Fruit fly (Drosophila melanogaster) whole organism, embryonic: Measurements from ENCODE around the gene mts.

Source experiments
- ATbp ChIP-seq: fragments of 200-800 bp; sonication (Bioruptor generic); optimal IDR thresholded peaks from 2 replicates; lab custom pipeline; 2017; ENCODE audit warnings: missing biosample characterization, mild to moderate bottlenecking, missing genetic modification characterization, missing genetic modification reagents
- Aef1 ChIP-seq: fragments of 200-800 bp; sonication (Bioruptor generic); IDR thresholded peaks from 3 replicates; pipeline ENCODE4 v1.3.6; 2022; ENCODE audit warnings: missing biosample characterization, missing genetic modification characterization
- CG10321 ChIP-seq: fragments of 200-800 bp; sonication (Bioruptor generic); IDR thresholded peaks from 2 replicates; pipeline ENCODE4 v1.3.6; 2022; ENCODE audit warnings: missing biosample characterization, missing genetic modification characterization
- CG11560 ChIP-seq: fragments of 200-800 bp; sonication (Bioruptor generic); IDR thresholded peaks from 3 replicates; pipeline ENCODE4 v1.3.6; 2022; ENCODE audit warnings: missing biosample characterization, missing genetic modification characterization
- CG12391 ChIP-seq: fragments of 200-800 bp; sonication (Bioruptor generic); optimal IDR thresholded peaks from 3 replicates; lab custom pipeline; 2018; ENCODE audit warnings: missing biosample characterization, mild to moderate bottlenecking, missing genetic modification characterization, moderate library complexity
- CG12744 ChIP-seq: fragments of 200-800 bp; sonication (Bioruptor generic); optimal IDR thresholded peaks from 2 replicates; lab custom pipeline; 2016; ENCODE audit warnings: missing biosample characterization, missing genetic modification characterization
- CG13123 ChIP-seq: fragments of 200-800 bp; sonication (Bioruptor generic); optimal IDR thresholded peaks from 2 replicates; lab custom pipeline; 2016; ENCODE audit warnings: missing biosample characterization, missing genetic modification characterization
- CG16815 ChIP-seq: fragments of 200-800 bp; sonication (Bioruptor generic); optimal IDR thresholded peaks from 3 replicates; lab custom pipeline; 2017; ENCODE audit warnings: missing biosample characterization, mild to moderate bottlenecking, missing genetic modification characterization
- CG17361 ChIP-seq: fragments of 200-800 bp; sonication (Bioruptor generic); IDR thresholded peaks from 3 replicates; pipeline ENCODE4 v1.3.6; 2022; ENCODE audit warnings: missing biosample characterization, missing genetic modification characterization
- CG17568 ChIP-seq: fragments of 200-800 bp; sonication (Bioruptor generic); optimal IDR thresholded peaks from 2 replicates; lab custom pipeline; 2018; ENCODE audit warnings: missing biosample characterization, mild to moderate bottlenecking, missing genetic modification characterization, moderate library complexity
- CG1792 ChIP-seq: fragments of 200-800 bp; sonication (Bioruptor generic); optimal IDR thresholded peaks from 2 replicates; lab custom pipeline; 2016; ENCODE audit warnings: missing biosample characterization, missing genetic modification characterization
- CG2199 ChIP-seq: fragments of 200-800 bp; sonication (Bioruptor generic); IDR thresholded peaks from 3 replicates; pipeline ENCODE4 v1.3.6; 2022; ENCODE audit warnings: missing biosample characterization, missing genetic modification characterization
- CG4404 ChIP-seq: fragments of 200-800 bp; sonication (Bioruptor generic); IDR thresholded peaks from 2 replicates; pipeline ENCODE4 v1.3.6; 2022; ENCODE audit warnings: missing biosample characterization, missing genetic modification characterization
- CG4730 ChIP-seq: fragments of 200-800 bp; sonication (Bioruptor generic); IDR thresholded peaks from 2 replicates; pipeline ENCODE4 v1.3.6; 2022; ENCODE audit warnings: missing biosample characterization, missing genetic modification characterization
- CG6254 ChIP-seq: fragments of 200-800 bp; sonication (Bioruptor generic); optimal IDR thresholded peaks from 3 replicates; lab custom pipeline; 2017; ENCODE audit warnings: mild to moderate bottlenecking, missing biosample characterization, missing genetic modification reagents, missing genetic modification characterization
- CG6683 ChIP-seq: fragments of 200-800 bp; sonication (Bioruptor generic); optimal IDR thresholded peaks from 2 replicates; lab custom pipeline; 2017; ENCODE audit warnings: missing biosample characterization, mild to moderate bottlenecking, missing genetic modification characterization, missing genetic modification reagents
- CG7928 ChIP-seq: fragments of 200-800 bp; sonication (Bioruptor generic); optimal IDR thresholded peaks from 2 replicates; lab custom pipeline; 2017; ENCODE audit warnings: missing biosample characterization, mild to moderate bottlenecking, missing genetic modification characterization
- CG8478 ChIP-seq: fragments of >200 bp; optimal IDR thresholded peaks from 2 replicates; lab custom pipeline; 2018
- CG8765 ChIP-seq: fragments of 200-800 bp; sonication (Bioruptor generic); IDR thresholded peaks from 2 replicates; pipeline ENCODE4 v1.3.6; 2022; ENCODE audit warnings: missing biosample characterization, missing genetic modification characterization
- CG9727 ChIP-seq: fragments of 200-800 bp; sonication (Bioruptor generic); optimal IDR thresholded peaks from 3 replicates; lab custom pipeline; 2017; ENCODE audit warnings: missing biosample characterization, mild to moderate bottlenecking, missing genetic modification characterization
- CHES-1-like ChIP-seq: fragments of 200-800 bp; sonication (Bioruptor generic); optimal IDR thresholded peaks from 2 replicates; lab custom pipeline; 2016; ENCODE audit warnings: missing biosample characterization, missing genetic modification characterization
- E2f1 ChIP-seq: fragments of 200-800 bp; sonication (Bioruptor generic); IDR thresholded peaks from 2 replicates; pipeline ENCODE4 v1.3.6; 2022; ENCODE audit warnings: missing biosample characterization, missing genetic modification characterization
- Ets65A ChIP-seq: fragments of 200-800 bp; sonication (Bioruptor generic); peaks from one replicate; lab custom pipeline; 2016; ENCODE audit warnings: missing biosample characterization, missing genetic modification characterization
- H15 ChIP-seq: fragments of 200-800 bp; sonication (Bioruptor generic); IDR thresholded peaks from 3 replicates; pipeline ENCODE4 v1.3.6; 2022; ENCODE audit warnings: missing biosample characterization, missing genetic modification characterization
- Mad ChIP-seq: fragments of 200-800 bp; sonication (Bioruptor generic); optimal IDR thresholded peaks from 2 replicates; lab custom pipeline; 2016; ENCODE audit warnings: missing biosample characterization, missing genetic modification characterization
- Mes4 ChIP-seq: fragments of 200-800 bp; sonication (Bioruptor generic); optimal IDR thresholded peaks from 2 replicates; lab custom pipeline; 2016; ENCODE audit warnings: missing biosample characterization, missing genetic modification characterization
- Optix ChIP-seq: fragments of 200-800 bp; sonication (Bioruptor generic); IDR thresholded peaks from 3 replicates; pipeline ENCODE4 v1.3.6; 2022; ENCODE audit warnings: missing biosample characterization, missing genetic modification characterization
- Sox100B ChIP-seq: fragments of 200-800 bp; sonication (Bioruptor generic); optimal IDR thresholded peaks from 3 replicates; lab custom pipeline; 2018; ENCODE audit warnings: missing biosample characterization, mild to moderate bottlenecking, missing genetic modification characterization
- Stat92E ChIP-seq, 3 experiments: fragments of >200 bp in 2 of 3; fragments of 200-800 bp in 1 of 3; sonication (Bioruptor generic) in 1 of 3; optimal IDR thresholded peaks; 2 replicates each; lab custom pipeline; 2017 to 2019; ENCODE audit warnings: missing biosample characterization in 3 of 3, missing genetic modification characterization in 3 of 3, mild to moderate bottlenecking in 1 of 3, moderate library complexity in 1 of 3
- bbx ChIP-seq: fragments of 200-800 bp; sonication (Bioruptor generic); IDR thresholded peaks from 2 replicates; pipeline ENCODE4 v1.3.6; 2022; ENCODE audit warnings: missing biosample characterization, missing genetic modification characterization; ENCODE audit not compliant: partially characterized antibody
- chinmo ChIP-seq: fragments of 200-800 bp; sonication (Bioruptor generic); IDR thresholded peaks from 4 replicates; pipeline ENCODE4 v1.3.6; 2022; ENCODE audit warnings: missing biosample characterization, missing genetic modification characterization; ENCODE audit not compliant: partially characterized antibody
- cwo ChIP-seq: fragments of 200-800 bp; sonication (Bioruptor generic); optimal IDR thresholded peaks from 3 replicates; lab custom pipeline; 2017; ENCODE audit warnings: missing biosample characterization, missing genetic modification characterization, mild to moderate bottlenecking, moderate library complexity, missing genetic modification reagents
- eyg ChIP-seq: fragments of 200-800 bp; sonication (Bioruptor generic); optimal IDR thresholded peaks from 3 replicates; lab custom pipeline; 2016; ENCODE audit warnings: missing biosample characterization, missing genetic modification characterization
- fd102C ChIP-seq: fragments of 200-800 bp; sonication (Bioruptor generic); optimal IDR thresholded peaks from 2 replicates; lab custom pipeline; 2018; ENCODE audit warnings: missing biosample characterization, mild to moderate bottlenecking, missing genetic modification characterization, moderate library complexity
- gem ChIP-seq: fragments of 200-800 bp; sonication (Bioruptor generic); optimal IDR thresholded peaks from 2 replicates; lab custom pipeline; 2019; ENCODE audit warnings: missing biosample characterization, mild to moderate bottlenecking, missing genetic modification characterization, moderate library complexity
- lab ChIP-seq: fragments of 200-800 bp; sonication (Bioruptor generic); optimal IDR thresholded peaks from 3 replicates; lab custom pipeline; 2017; ENCODE audit warnings: missing biosample characterization, missing genetic modification characterization, mild to moderate bottlenecking, moderate library complexity, missing genetic modification reagents
- lilli ChIP-seq: fragments of 200-800 bp; sonication (Bioruptor generic); optimal IDR thresholded peaks from 3 replicates; lab custom pipeline; 2016; ENCODE audit warnings: missing biosample characterization, missing genetic modification characterization
- nau ChIP-seq: fragments of 200-800 bp; sonication (Bioruptor generic); optimal IDR thresholded peaks from 3 replicates; lab custom pipeline; 2017; ENCODE audit warnings: missing biosample characterization, mild to moderate bottlenecking, missing genetic modification characterization, missing genetic modification reagents
- nerfin-1 ChIP-seq: fragments of 200-800 bp; sonication (Bioruptor generic); optimal IDR thresholded peaks from 3 replicates; lab custom pipeline; 2019; ENCODE audit warnings: missing biosample characterization, mild to moderate bottlenecking, missing genetic modification characterization, moderate library complexity
- nom ChIP-seq: fragments of 200-800 bp; sonication (Bioruptor generic); optimal IDR thresholded peaks from 2 replicates; lab custom pipeline; 2017; ENCODE audit warnings: missing biosample characterization, missing genetic modification characterization, mild to moderate bottlenecking, moderate library complexity, missing genetic modification reagents
- pho ChIP-seq: fragments of 200-800 bp; sonication (Bioruptor generic); optimal IDR thresholded peaks from 2 replicates; lab custom pipeline; 2016; ENCODE audit warnings: missing biosample characterization, missing genetic modification characterization
- phol ChIP-seq: fragments of 200-800 bp; sonication (Bioruptor generic); optimal IDR thresholded peaks from 3 replicates; lab custom pipeline; 2018; ENCODE audit warnings: missing biosample characterization, mild to moderate bottlenecking, missing genetic modification characterization, moderate library complexity
- psq ChIP-seq: fragments of 200-800 bp; sonication (Bioruptor generic); optimal IDR thresholded peaks from 2 replicates; lab custom pipeline; 2017; ENCODE audit warnings: missing biosample characterization, missing genetic modification characterization
- pum ChIP-seq: fragments of 200-800 bp; sonication (Bioruptor generic); optimal IDR thresholded peaks from 2 replicates; lab custom pipeline; 2016; ENCODE audit warnings: missing biosample characterization, missing genetic modification characterization
- sc ChIP-seq, 3 experiments: fragments of >200 bp in 2 of 3; fragments of 200-800 bp in 1 of 3; sonication (Bioruptor generic) in 1 of 3; optimal IDR thresholded peaks; 2 replicates in 2 of 3; 3 replicates in 1 of 3; lab custom pipeline; 2017; ENCODE audit warnings: mild to moderate bottlenecking in 1 of 3, missing biosample characterization in 1 of 3, missing genetic modification characterization in 1 of 3, missing genetic modification reagents in 1 of 3
- slbo ChIP-seq: fragments of 200-800 bp; sonication (Bioruptor generic); IDR thresholded peaks from 2 replicates; pipeline ENCODE4 v1.3.6; 2022; ENCODE audit warnings: missing biosample characterization, missing genetic modification characterization
- tup ChIP-seq: fragments of 200-800 bp; sonication (Bioruptor generic); optimal IDR thresholded peaks from 2 replicates; lab custom pipeline; 2016; ENCODE audit warnings: missing biosample characterization, mild to moderate bottlenecking, missing genetic modification characterization, moderate library complexity
- yki ChIP-seq: fragments of >200 bp; optimal IDR thresholded peaks from 3 replicates; lab custom pipeline; 2018
- z ChIP-seq: fragments of 200-800 bp; sonication (Bioruptor generic); IDR thresholded peaks from 3 replicates; pipeline ENCODE4 v1.3.6; 2022; ENCODE audit warnings: missing biosample characterization, missing genetic modification characterization

Gene mts

dm6 chr2L:7812555-7813339, 14.7 kb upstream of the mts start (continued):
- TF ChIP-seq phol (peak; percentile 42), pum (no peak), lilli (GFP tag; lab: Kevin White, UChicago) (peak; percentile 18), CG2199 (peak; percentile 77; the same call in 2 of the 3 replicates), z (GFP tag; lab: Robert Waterston, UW) (no peak), Ets65A (GFP tag; lab: Kevin White, UChicago) (peak; percentile 72), CG6254 (GFP tag; lab: Kevin White, UChicago) (no peak), gem (peak; percentile 49), CHES-1-like (GFP tag; lab: Kevin White, UChicago) (no peak), CG12391 (peak; percentile 32), nom (no peak), sc (optimal IDR thresholded peaks at IDR 0.05; lab: Kevin White, UChicago) (no peak), sc (GFP tag; optimal IDR thresholded peaks at IDR 0.05; lab: Kevin White, UChicago) (peak; percentile 11), Stat92E (GFP tag; optimal IDR thresholded peaks at IDR 0.05; lab: Kevin White, UChicago) (no peak), nerfin-1 (no peak), slbo (peak; percentile 10; the same call in 1 of the 2 replicates)

dm6 chr2L:7813357-7813756, 14.1 kb upstream of the mts start:
- peak; percentile 34 for TF ChIP-seq pho (GFP tag; lab: Kevin White, UChicago)
- TF ChIP-seq Sox100B (GFP tag; lab: Kevin White, UChicago), result no peak
- peak; percentile 53 for TF ChIP-seq cwo (GFP tag; lab: Kevin White, UChicago)
- no peak for TF ChIP-seq Mes4 (GFP tag; lab: Kevin White, UChicago)
- TF ChIP-seq tup (GFP tag; lab: Kevin White, UChicago), result peak; percentile 61
- peak; percentile 68 for TF ChIP-seq nau
- no peak for TF ChIP-seq H15
- peak; percentile 90 for TF ChIP-seq lab (GFP tag; lab: Kevin White, UChicago)
- no peak for TF ChIP-seq Mad (GFP tag; lab: Kevin White, UChicago)
- peak; percentile 43 for TF ChIP-seq CG17568 (GFP tag; lab: Kevin White, UChicago)
- peak; percentile 15; the same call in 1 of the 3 replicates for TF ChIP-seq CG11560
- TF ChIP-seq CG16815 (GFP tag; lab: Kevin White, UChicago), result no peak
- peak; percentile 34 for TF ChIP-seq ATbp (GFP tag; lab: Kevin White, UChicago)
- no peak for TF ChIP-seq CG8478 (lab: Kevin White, UChicago)
- TF ChIP-seq yki, result no peak
- TF ChIP-seq CG4730 (GFP tag; lab: Robert Waterston, UW), result no peak
- TF ChIP-seq CG12744 (GFP tag; lab: Kevin White, UChicago), result no peak
- TF ChIP-seq CG1792, result peak; percentile 67
- no peak for TF ChIP-seq E2f1 (GFP tag; lab: Robert Waterston, UW)
- TF ChIP-seq CG13123, result peak; percentile 24
- no peak for TF ChIP-seq CG10321 (GFP tag; lab: Robert Waterston, UW)
- TF ChIP-seq CG9727 (GFP tag; lab: Kevin White, UChicago), result peak; percentile 56
- TF ChIP-seq CG4404 (GFP tag; lab: Robert Waterston, UW), result no peak
- peak; percentile 34; the same call in 2 of the 3 replicates for TF ChIP-seq CG17361 (GFP tag; lab: Robert Waterston, UW)
- no peak for TF ChIP-seq CG8765
- no peak for TF ChIP-seq sc (optimal IDR thresholded peaks at IDR 0.05; lab: Kevin White, UChicago)
- TF ChIP-seq sc (GFP tag; optimal IDR thresholded peaks at IDR 0.05; lab: Kevin White, UChicago), result no peak
- no peak for TF ChIP-seq bbx (GFP tag; lab: Robert Waterston, UW)
- no peak for TF ChIP-seq chinmo (GFP tag; lab: Robert Waterston, UW)
- no peak for TF ChIP-seq Optix (GFP tag; lab: Robert Waterston, UW)
- TF ChIP-seq Aef1 (GFP tag; lab: Robert Waterston, UW), result no peak
- TF ChIP-seq fd102C (GFP tag; lab: Kevin White, UChicago), result no peak
- TF ChIP-seq psq (GFP tag; lab: Kevin White, UChicago), result no peak
- no peak for TF ChIP-seq CG7928 (GFP tag; lab: Kevin White, UChicago)
- TF ChIP-seq CG6683 (GFP tag; lab: Kevin White, UChicago), result peak; percentile 62
- TF ChIP-seq eyg (GFP tag; lab: Kevin White, UChicago), result peak; percentile 70
